Worm (Caenorhabditis elegans) whole organism, mixed stage, embryonic: ENCODE measurements around the gene zig-3.

Experiments
- blmp-1 ChIP-seq: fragments of 150-350 bp; optimal IDR thresholded peaks from 2 replicates; lab custom pipeline; 2014; ENCODE audit warnings: missing biosample characterization, missing genetic modification characterization
- ceh-43 ChIP-seq: fragments of 200-800 bp; sonication (Bioruptor generic); optimal IDR thresholded peaks from 2 replicates; lab custom pipeline; 2018; ENCODE audit warnings: mild to moderate bottlenecking, missing genetic modification characterization, moderate library complexity, missing compliant biosample characterization
- ces-1 ChIP-seq: fragments of 150-350 bp; optimal IDR thresholded peaks from 2 replicates; lab custom pipeline; 2014; ENCODE audit warnings: missing biosample characterization, missing genetic modification reagents, missing genetic modification characterization
- cnd-1 ChIP-seq: fragments of 200-800 bp; sonication (Bioruptor generic); optimal IDR thresholded peaks from 2 replicates; lab custom pipeline; 2018; ENCODE audit warnings: mild to moderate bottlenecking, missing genetic modification characterization, missing compliant biosample characterization
- lsy-2 ChIP-seq: fragments of 150-350 bp; optimal IDR thresholded peaks from 2 replicates; lab custom pipeline; 2014; ENCODE audit warnings: missing biosample characterization, missing genetic modification characterization
- snpc-4 ChIP-seq: fragments of 150-350 bp; optimal IDR thresholded peaks from 2 replicates; lab custom pipeline; 2014; ENCODE audit warnings: missing biosample characterization, missing genetic modification characterization
- unc-39 ChIP-seq: fragments of 150-350 bp; optimal IDR thresholded peaks from 2 replicates; lab custom pipeline; 2014; ENCODE audit warnings: missing biosample characterization, missing genetic modification characterization

DNA sequence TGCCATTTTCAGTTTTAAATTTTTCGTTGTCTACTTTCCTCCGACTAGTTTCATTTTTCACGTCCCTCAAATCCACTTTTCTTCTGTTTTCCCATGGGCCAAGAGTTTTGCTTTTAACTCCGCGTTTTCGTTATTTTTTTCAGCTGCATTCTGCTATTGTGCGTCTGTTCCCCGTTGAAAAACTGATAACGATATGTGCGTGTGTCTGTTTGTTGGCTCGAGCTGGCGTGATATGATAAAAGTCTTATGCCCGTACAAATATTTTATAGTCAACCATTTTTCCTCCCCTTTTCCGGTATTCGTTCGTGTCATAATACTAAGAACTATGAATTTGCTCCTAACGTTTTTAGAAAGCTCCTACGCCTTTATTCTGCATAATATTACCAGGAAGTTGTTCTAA lies 28.7 kb upstream of the zig-3 start:
- TF ChIP-seq ces-1 (GFP tag; lab: Kevin White, UChicago) (no peak), unc-39 (no peak), cnd-1 (no peak), blmp-1 (tag; lab: Kevin White, UChicago) (no peak), snpc-4 (tag; lab: Kevin White, UChicago) (no peak), ceh-43 (GFP tag; lab: Kevin White, UChicago) (no peak), lsy-2 (tag; lab: Kevin White, UChicago) (no peak)
